Worm (Caenorhabditis elegans) whole organism, L4 larva: ENCODE measurements around the gene H03G16.7.

Experiments
- T20F7.1 ChIP-seq: fragments of 200-800 bp; sonication (Bioruptor generic); optimal IDR thresholded peaks from 2 replicates; lab custom pipeline; 2018; ENCODE audit warnings: mild to moderate bottlenecking, missing genetic modification characterization, missing compliant biosample characterization
- T26A8.4 ChIP-seq: fragments of 200-800 bp; sonication (Bioruptor generic); IDR thresholded peaks from 2 replicates; pipeline ENCODE4 v1.3.6; 2022; ENCODE audit warnings: missing genetic modification characterization, missing compliant biosample characterization
- Y48G9A.11 ChIP-seq: fragments of 200-800 bp; sonication (Bioruptor generic); IDR thresholded peaks from 2 replicates; pipeline ENCODE4 v1.3.6; 2022; ENCODE audit warnings: missing genetic modification reagents, missing genetic modification characterization, missing compliant biosample characterization
- Y75B8A.6 ChIP-seq: fragments of 200-800 bp; sonication (Bioruptor generic); IDR thresholded peaks from 2 replicates; pipeline ENCODE4 v1.3.6; 2022; ENCODE audit warnings: missing genetic modification reagents, missing genetic modification characterization, missing compliant biosample characterization
- aha-1 ChIP-seq: fragments of 150-350 bp; peaks from one replicate; lab custom pipeline; 2014; ENCODE audit warnings: missing biosample characterization, missing genetic modification characterization
- ceh-32 ChIP-seq: sonication (generic microtip); optimal IDR thresholded peaks from 2 replicates; lab custom pipeline; 2016; ENCODE audit warnings: mild to moderate bottlenecking, missing genetic modification characterization, missing compliant biosample characterization; ENCODE audit not compliant: poor library complexity
- ceh-62 ChIP-seq: sonication (generic microtip); optimal IDR thresholded peaks from 2 replicates; lab custom pipeline; 2017; ENCODE audit warnings: missing biosample characterization, missing genetic modification characterization
- ceh-82 ChIP-seq: sonication (generic microtip); optimal IDR thresholded peaks from 2 replicates; lab custom pipeline; 2017; ENCODE audit warnings: missing biosample characterization, missing genetic modification characterization
- ces-1 ChIP-seq: fragments of 150-350 bp; sonication (generic microtip); optimal IDR thresholded peaks from 4 replicates; lab custom pipeline; 2014; ENCODE audit warnings: missing biosample characterization, missing genetic modification reagents, missing genetic modification characterization
- daf-16 ChIP-seq, 3 experiments: sonication (generic microtip); optimal IDR thresholded peaks; 2 replicates each; lab custom pipeline; 2016 to 2017; ENCODE audit warnings: missing genetic modification characterization in 3 of 3, missing genetic modification reagents in 3 of 3, mild to moderate bottlenecking in 2 of 3, missing compliant biosample characterization in 2 of 3, missing biosample characterization in 1 of 3, moderate library complexity in 1 of 3
- daf-19 ChIP-seq: fragments of 200-800 bp; sonication (Bioruptor generic); conservative IDR thresholded peaks from 2 replicates; pipeline ENCODE4 v1.3.6; 2022; ENCODE audit warnings: missing genetic modification characterization, missing compliant biosample characterization
- daf-8 ChIP-seq: fragments of 200-800 bp; sonication (Bioruptor generic); IDR thresholded peaks from 2 replicates; pipeline ENCODE4 v1.3.6; 2022; ENCODE audit warnings: missing genetic modification characterization, missing compliant biosample characterization
- duxl-1 ChIP-seq: sonication (generic microtip); optimal IDR thresholded peaks from 2 replicates; lab custom pipeline; 2016; ENCODE audit warnings: mild to moderate bottlenecking, missing genetic modification characterization, moderate library complexity, missing compliant biosample characterization; ENCODE audit not compliant: poor library complexity
- egl-27 ChIP-seq: sonication (generic microtip); optimal IDR thresholded peaks from 3 replicates; lab custom pipeline; 2017; ENCODE audit warnings: missing biosample characterization, missing genetic modification reagents, missing genetic modification characterization
- hif-1 ChIP-seq, 2 experiments: sonication (generic microtip); optimal IDR thresholded peaks; 2 replicates each; lab custom pipeline; 2016 to 2017; ENCODE audit warnings: missing compliant biosample characterization in 2 of 2, missing genetic modification characterization in 2 of 2, missing genetic modification reagents in 2 of 2, missing genotype in 2 of 2, mild to moderate bottlenecking in 1 of 2
- hlh-11 ChIP-seq: fragments of 200-800 bp; sonication (Bioruptor generic); optimal IDR thresholded peaks from 2 replicates; lab custom pipeline; 2018; ENCODE audit warnings: mild to moderate bottlenecking, missing genetic modification characterization, missing compliant biosample characterization
- hlh-30 ChIP-seq: sonication (generic microtip); optimal IDR thresholded peaks from 2 replicates; lab custom pipeline; 2017; ENCODE audit warnings: antibody characterized with exemption, mild to moderate bottlenecking, missing genetic modification characterization, missing compliant biosample characterization; ENCODE audit not compliant: insufficient read depth
- lim-7 ChIP-seq: fragments of 200-800 bp; sonication (Bioruptor generic); IDR thresholded peaks from 2 replicates; pipeline ENCODE4 v1.3.6; 2022; ENCODE audit warnings: missing genetic modification characterization, missing compliant biosample characterization
- lin-13 ChIP-seq: fragments of 150-350 bp; optimal IDR thresholded peaks from 2 replicates; lab custom pipeline; 2014; ENCODE audit warnings: missing biosample characterization, missing genetic modification reagents, missing genetic modification characterization
- lsy-2 ChIP-seq, 2 experiments: fragments of 150-350 bp in 1 of 2; sonication (generic microtip) in 1 of 2; optimal IDR thresholded peaks; 2 replicates each; lab custom pipeline; 2014 to 2017; ENCODE audit warnings: missing biosample characterization in 2 of 2, missing genetic modification characterization in 2 of 2
- madf-9 ChIP-seq: fragments of 200-800 bp; sonication (Bioruptor generic); conservative IDR thresholded peaks from 2 replicates; pipeline ENCODE4 v1.3.6; 2022; ENCODE audit warnings: missing genetic modification reagents, missing genetic modification characterization, missing compliant biosample characterization
- mdl-1 ChIP-seq, 2 experiments: fragments of 150-350 bp in 1 of 2; sonication (generic microtip) in 1 of 2; optimal IDR thresholded peaks; 2 replicates each; lab custom pipeline; 2014 to 2017; ENCODE audit warnings: missing biosample characterization in 2 of 2, missing genetic modification characterization in 2 of 2
- mdt-29 ChIP-seq: fragments of 200-800 bp; sonication (Bioruptor generic); IDR thresholded peaks from 2 replicates; pipeline ENCODE4 v1.3.6; 2022; ENCODE audit warnings: missing genetic modification reagents, missing genetic modification characterization, missing compliant biosample characterization
- mep-1 ChIP-seq: fragments of 150-350 bp; sonication (generic microtip); optimal IDR thresholded peaks from 3 replicates; lab custom pipeline; 2014; ENCODE audit warnings: missing biosample characterization, missing genetic modification characterization
- mes-2 ChIP-seq: sonication (generic microtip); optimal IDR thresholded peaks from 2 replicates; lab custom pipeline; 2016; ENCODE audit warnings: missing genotype, mild to moderate bottlenecking, missing genetic modification characterization, missing compliant biosample characterization; ENCODE audit not compliant: poor library complexity, severe bottlenecking
- nhr-10 ChIP-seq: fragments of 150-350 bp; optimal IDR thresholded peaks from 2 replicates; lab custom pipeline; 2014; ENCODE audit warnings: missing biosample characterization, missing genetic modification characterization
- nhr-102 ChIP-seq: sonication (generic microtip); optimal IDR thresholded peaks from 2 replicates; lab custom pipeline; 2016; ENCODE audit warnings: mild to moderate bottlenecking, missing genetic modification characterization, moderate library complexity, missing compliant biosample characterization
- nhr-48 ChIP-seq: sonication (generic microtip); optimal IDR thresholded peaks from 2 replicates; lab custom pipeline; 2016; ENCODE audit warnings: mild to moderate bottlenecking, missing genetic modification characterization, missing compliant biosample characterization
- nhr-6 ChIP-seq: fragments of 150-350 bp; optimal IDR thresholded peaks from 2 replicates; lab custom pipeline; 2014; ENCODE audit warnings: missing biosample characterization, missing genetic modification characterization
- php-3 ChIP-seq: fragments of 200-800 bp; sonication (Bioruptor generic); IDR thresholded peaks from 2 replicates; pipeline ENCODE4 v1.3.6; 2022; ENCODE audit warnings: missing genetic modification reagents, missing genetic modification characterization, missing compliant biosample characterization
- sdz-12 ChIP-seq: fragments of 200-800 bp; sonication (Bioruptor generic); optimal IDR thresholded peaks from 2 replicates; lab custom pipeline; 2018; ENCODE audit warnings: mild to moderate bottlenecking, missing genetic modification characterization, missing compliant biosample characterization
- set-16 ChIP-seq: fragments of 200-800 bp; sonication (Bioruptor generic); IDR thresholded peaks from 2 replicates; pipeline ENCODE4 v1.3.6; 2022; ENCODE audit warnings: missing genetic modification reagents, missing genetic modification characterization, missing compliant biosample characterization
- skn-1 ChIP-seq: fragments of 150-350 bp; optimal IDR thresholded peaks from 2 replicates; lab custom pipeline; 2014; ENCODE audit warnings: missing biosample characterization, missing genetic modification characterization
- snpc-1.2 ChIP-seq: fragments of 200-800 bp; sonication (Bioruptor generic); IDR thresholded peaks from 2 replicates; pipeline ENCODE4 v1.3.6; 2022; ENCODE audit warnings: missing genetic modification reagents, missing genetic modification characterization, missing compliant biosample characterization
- tag-97 ChIP-seq: fragments of 200-800 bp; sonication (Bioruptor generic); IDR thresholded peaks from 2 replicates; pipeline ENCODE4 v1.3.6; 2022; ENCODE audit warnings: missing genetic modification characterization, missing compliant biosample characterization
- tra-1 ChIP-seq: fragments of 200-800 bp; sonication (Bioruptor generic); IDR thresholded peaks from 2 replicates; pipeline ENCODE4 v1.3.6; 2022; ENCODE audit warnings: missing genetic modification reagents, missing genetic modification characterization, missing compliant biosample characterization
- vab-7 ChIP-seq: fragments of 200-800 bp; sonication (Bioruptor generic); IDR thresholded peaks from 2 replicates; pipeline ENCODE4 v1.3.6; 2022; ENCODE audit warnings: missing genetic modification reagents, missing genetic modification characterization, missing compliant biosample characterization
- zfp-3 ChIP-seq: fragments of 200-800 bp; sonication (Bioruptor generic); conservative IDR thresholded peaks from 2 replicates; pipeline ENCODE4 v1.3.6; 2022; ENCODE audit warnings: missing genetic modification reagents, missing genetic modification characterization, missing compliant biosample characterization
- zip-2 ChIP-seq: fragments of 150-350 bp; optimal IDR thresholded peaks from 2 replicates; lab custom pipeline; 2014; ENCODE audit warnings: missing biosample characterization, missing genetic modification characterization

The H03G16.7 gene

DNA sequence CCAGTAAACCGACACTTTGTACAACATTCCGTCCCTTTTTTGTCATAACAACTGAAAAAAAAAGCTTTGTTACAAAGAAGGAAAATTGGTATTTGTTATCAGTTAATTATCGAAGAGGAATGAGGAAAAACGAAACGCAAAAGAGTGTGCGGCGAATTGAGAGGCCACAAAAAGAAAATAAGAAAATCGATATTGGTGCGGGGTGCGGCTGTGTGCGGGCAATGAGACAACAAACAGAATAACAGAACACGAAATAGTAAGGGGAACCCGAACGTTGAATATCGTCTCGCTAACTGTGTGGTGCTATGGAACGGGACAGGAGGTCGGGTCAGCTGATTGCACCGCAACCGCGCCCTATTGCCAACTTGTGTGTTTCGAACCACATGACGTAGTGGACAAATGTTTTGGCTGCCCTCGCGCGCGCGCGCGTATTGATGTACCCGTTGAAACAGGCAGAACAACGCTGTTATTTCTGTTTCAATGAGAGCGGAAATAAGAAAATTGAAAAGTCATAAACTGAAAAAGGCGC lies 15.2 kb downstream of the H03G16.7 start, which contains the start of gene C18B12.4 (continued):
- TF ChIP-seq php-3 (peak; percentile 55; the same call in 1 of the 2 replicates), daf-8 (GFP tag; lab: Robert Waterston, UW) (no peak), mdt-29 (GFP tag; lab: Robert Waterston, UW) (no peak), snpc-1.2 (no peak), hif-1 (tag; optimal IDR thresholded peaks at IDR 0.05; lab: Kevin White, UChicago) (peak in 1 of 2 experiments; percentile 82), madf-9 (GFP tag; lab: Robert Waterston, UW) (peak; percentile 77; the same call in 1 of the 2 replicates)

DNA sequence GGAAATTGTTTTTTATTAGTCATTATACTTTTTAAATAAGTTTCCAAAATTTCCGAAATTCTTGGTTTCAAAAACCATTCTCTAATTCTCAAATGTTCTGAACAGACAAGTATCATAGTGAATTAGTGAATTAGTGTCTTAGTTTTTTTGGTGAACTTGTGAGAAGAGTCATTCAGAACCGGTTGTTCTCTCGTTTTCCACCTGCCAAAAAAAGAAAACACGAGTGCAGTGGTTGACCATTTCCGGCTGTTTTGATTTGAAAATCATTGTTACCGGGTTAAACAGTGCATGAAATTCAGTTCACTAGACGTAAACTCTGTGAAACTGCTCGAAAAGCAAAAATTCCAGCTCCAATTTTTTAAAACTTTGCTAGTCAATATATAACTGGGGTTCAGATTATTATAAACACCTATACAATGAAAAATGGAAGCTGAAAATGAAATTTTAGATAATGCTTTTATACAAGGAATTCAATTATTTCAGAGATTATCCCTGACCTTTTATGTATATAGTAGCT lies 16.1 kb downstream of the H03G16.7 start:
- TF ChIP-seq Y75B8A.6 (GFP tag; lab: Robert Waterston, UW) (no peak), vab-7 (GFP tag; lab: Robert Waterston, UW) (no peak), aha-1 (tag; lab: Kevin White, UChicago) (peak; percentile 91)

DNA sequence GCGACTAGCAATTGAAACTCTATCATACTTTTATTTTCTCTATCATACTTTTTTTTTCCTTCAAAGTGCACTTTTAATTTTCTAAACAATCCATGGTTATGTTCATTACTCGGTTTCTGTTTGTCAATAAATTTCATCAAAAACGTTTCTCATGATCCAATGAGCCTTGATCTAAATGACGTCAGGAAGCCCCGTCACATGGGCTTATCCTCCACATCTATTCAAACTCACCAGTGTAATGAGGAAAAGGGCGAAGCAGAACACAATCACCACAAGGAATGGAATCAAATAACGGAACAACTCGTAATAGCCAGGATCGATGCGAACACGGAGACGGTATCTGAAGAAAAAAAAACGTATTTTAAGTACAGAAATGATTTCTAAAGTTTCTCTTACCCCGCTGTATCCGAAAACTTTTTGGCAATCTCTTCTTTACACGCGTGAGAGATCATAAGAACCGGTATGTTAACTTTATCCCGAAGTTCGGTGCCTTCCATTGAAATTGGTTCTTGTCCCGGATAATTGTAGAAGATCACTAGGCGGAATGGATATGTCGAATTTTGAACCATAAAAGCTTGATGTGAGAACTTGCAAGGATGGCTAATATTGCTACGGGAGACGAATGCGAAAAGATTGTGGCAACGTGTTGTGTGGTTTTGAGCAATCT lies 16.7 kb downstream of the H03G16.7 start:
- TF ChIP-seq daf-16 (GFP tag; optimal IDR thresholded peaks at IDR 0.05; lab: Kevin White, UChicago) (peak in 1 of 2 experiments; percentile 72), daf-16 (tag; optimal IDR thresholded peaks at IDR 0.05; lab: Kevin White, UChicago) (no peak), madf-9 (GFP tag; lab: Robert Waterston, UW) (no peak), T26A8.4 (GFP tag; lab: Robert Waterston, UW) (0 out of 2 replicates have a peak, but pooled peaks have one; percentile 29), nhr-10 (no peak), hlh-30 (tag; lab: Kevin White, UChicago) (peak; percentile 21), daf-8 (GFP tag; lab: Robert Waterston, UW) (no peak), ces-1 (GFP tag; lab: Kevin White, UChicago) (no peak), ceh-62 (no peak), hlh-11 (tag; lab: Kevin White, UChicago) (peak; percentile 15), Y48G9A.11 (GFP tag; lab: Robert Waterston, UW) (no peak), set-16 (GFP tag; lab: Robert Waterston, UW) (no peak)

DNA sequence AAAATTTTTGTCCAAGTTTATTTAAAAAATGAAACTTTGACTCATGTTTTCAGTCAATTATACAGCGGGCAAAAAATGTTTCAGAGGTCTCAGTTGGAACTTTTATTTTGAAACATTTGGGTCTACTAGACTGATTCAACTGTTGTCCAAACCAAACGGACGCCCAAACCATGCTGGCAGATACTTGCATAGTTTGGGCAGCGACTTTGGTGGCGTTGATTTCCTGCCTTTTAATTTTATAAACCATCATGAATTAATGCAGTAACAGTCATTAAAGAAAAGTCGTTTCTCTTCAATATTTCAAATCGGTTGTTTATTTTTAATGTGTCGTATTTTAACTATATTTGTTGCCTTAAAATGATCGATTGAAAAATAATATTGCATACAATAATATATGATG lies 19.5 kb downstream of the H03G16.7 start:
- no peak for TF ChIP-seq tag-97 (GFP tag; lab: Robert Waterston, UW)
- peak; percentile 3 for TF ChIP-seq nhr-102
- TF ChIP-seq skn-1 (tag; lab: Kevin White, UChicago) = no peak
- TF ChIP-seq sdz-12 (GFP tag; lab: Kevin White, UChicago) = no peak
- peak; percentile 47 for TF ChIP-seq mep-1 (tag; lab: Kevin White, UChicago)
- no peak for TF ChIP-seq tra-1 (GFP tag; lab: Robert Waterston, UW)
- TF ChIP-seq lsy-2 (tag; optimal IDR thresholded peaks at IDR 0.05; lab: Kevin White, UChicago) = peak in 1 of 2 experiments; percentile 18
- no peak for TF ChIP-seq ces-1 (GFP tag; lab: Kevin White, UChicago)
- no peak for TF ChIP-seq zfp-3
- TF ChIP-seq lim-7 (GFP tag; lab: Robert Waterston, UW) = no peak
- no peak for TF ChIP-seq T26A8.4 (GFP tag; lab: Robert Waterston, UW)
- TF ChIP-seq nhr-6 (tag; lab: Kevin White, UChicago) = no peak
- no peak for TF ChIP-seq ceh-82 (tag; lab: Kevin White, UChicago)
- no peak for TF ChIP-seq ceh-32
- TF ChIP-seq daf-16 (GFP tag; optimal IDR thresholded peaks at IDR 0.05; lab: Kevin White, UChicago) = peak in 1 of 2 experiments; percentile 25
- TF ChIP-seq daf-16 (tag; optimal IDR thresholded peaks at IDR 0.05; lab: Kevin White, UChicago) = no peak
- peak; percentile 30 for TF ChIP-seq zip-2 (tag; lab: Kevin White, UChicago)
- no peak for TF ChIP-seq daf-19
- TF ChIP-seq egl-27 (tag; lab: Kevin White, UChicago) = no peak
- TF ChIP-seq aha-1 (tag; lab: Kevin White, UChicago) = no peak
- TF ChIP-seq T20F7.1 = no peak
- TF ChIP-seq mdl-1 (tag; optimal IDR thresholded peaks at IDR 0.05; lab: Kevin White, UChicago) = no peak
- TF ChIP-seq nhr-48 = peak; percentile 6
- no peak for TF ChIP-seq lin-13 (GFP tag; lab: Kevin White, UChicago)
- no peak for TF ChIP-seq mes-2
- TF ChIP-seq duxl-1 (tag; lab: Kevin White, UChicago) = no peak
- TF ChIP-seq, all 104 proteins: peak for 6
